Worm (Caenorhabditis elegans) whole organism, mixed stage, embryonic: ENCODE measurements around the gene T26E4.9.

Source experiments
- ces-1 ChIP-seq: fragments of 150-350 bp; optimal IDR thresholded peaks from 2 replicates; lab custom pipeline; 2014; ENCODE audit warnings: missing biosample characterization, missing genetic modification reagents, missing genetic modification characterization
- elt-1 ChIP-seq: sonication (generic microtip); optimal IDR thresholded peaks from 2 replicates; lab custom pipeline; 2017; ENCODE audit warnings: missing genetic modification characterization, mild to moderate bottlenecking, missing compliant biosample characterization, antibody characterized with exemption, moderate library complexity, borderline replicate concordance; ENCODE audit not compliant: insufficient read depth
- elt-3 ChIP-seq: fragments of 150-350 bp; optimal IDR thresholded peaks from 2 replicates; lab custom pipeline; 2014; ENCODE audit warnings: missing biosample characterization, missing genetic modification characterization
- lsy-2 ChIP-seq: fragments of 150-350 bp; optimal IDR thresholded peaks from 2 replicates; lab custom pipeline; 2014; ENCODE audit warnings: missing biosample characterization, missing genetic modification characterization
- mep-1 ChIP-seq: fragments of 150-350 bp; optimal IDR thresholded peaks from 2 replicates; lab custom pipeline; 2017; ENCODE audit warnings: missing biosample characterization, missing genetic modification reagents, missing genetic modification characterization, inconsistent platforms
- mls-2 ChIP-seq: sonication (generic microtip); optimal IDR thresholded peaks from 2 replicates; lab custom pipeline; 2016; ENCODE audit warnings: mild to moderate bottlenecking, missing genetic modification characterization, moderate library complexity, missing compliant biosample characterization
- nhr-12 ChIP-seq: fragments of 150-350 bp; optimal IDR thresholded peaks from 2 replicates; lab custom pipeline; 2014; ENCODE audit warnings: missing biosample characterization, missing genetic modification characterization
- nhr-28 ChIP-seq: fragments of 150-350 bp; optimal IDR thresholded peaks from 2 replicates; lab custom pipeline; 2014; ENCODE audit warnings: missing biosample characterization, missing genetic modification characterization
- nhr-76 ChIP-seq: sonication (generic microtip); optimal IDR thresholded peaks from 2 replicates; lab custom pipeline; 2017; ENCODE audit warnings: missing biosample characterization, missing genetic modification characterization
- pha-4 ChIP-seq: fragments of 150-350 bp; optimal IDR thresholded peaks from 2 replicates; lab custom pipeline; 2018; ENCODE audit warnings: missing biosample characterization, missing genetic modification reagents, missing genetic modification characterization
- unc-120 ChIP-seq: sonication (generic microtip); optimal IDR thresholded peaks from 2 replicates; lab custom pipeline; 2017; ENCODE audit warnings: missing genetic modification characterization, missing compliant biosample characterization; ENCODE audit not compliant: poor library complexity, severe bottlenecking
- unc-62 ChIP-seq: fragments of 150-350 bp; optimal IDR thresholded peaks from 2 replicates; lab custom pipeline; 2014; ENCODE audit warnings: missing biosample characterization, missing genetic modification reagents, missing genetic modification characterization
- zip-8 ChIP-seq: fragments of 150-350 bp; optimal IDR thresholded peaks from 2 replicates; lab custom pipeline; 2014; ENCODE audit warnings: missing biosample characterization, missing genetic modification characterization
- ztf-11 ChIP-seq: fragments of 150-350 bp; optimal IDR thresholded peaks from 2 replicates; lab custom pipeline; 2014; ENCODE audit warnings: missing biosample characterization, missing genetic modification characterization

- TF ChIP-seq nhr-76 (tag; lab: Kevin White, UChicago): no peak
- no peak for TF ChIP-seq unc-120 (tag; lab: Kevin White, UChicago)
- no peak for TF ChIP-seq elt-1 (tag; lab: Kevin White, UChicago)
- no peak for TF ChIP-seq pha-4 (tag; lab: Kevin White, UChicago)
- no peak for TF ChIP-seq zip-8 (tag; lab: Kevin White, UChicago)
- TF ChIP-seq mls-2 (tag; lab: Kevin White, UChicago): no peak
- TF ChIP-seq mep-1 (tag; lab: Kevin White, UChicago): no peak
- no peak for TF ChIP-seq lsy-2 (tag; lab: Kevin White, UChicago)
- TF ChIP-seq nhr-12: no peak
- TF ChIP-seq ztf-11 (tag; lab: Kevin White, UChicago): no peak
- no peak for TF ChIP-seq elt-3 (tag; lab: Kevin White, UChicago)
- TF ChIP-seq nhr-28 (tag; lab: Kevin White, UChicago): no peak
- TF ChIP-seq ces-1 (GFP tag; lab: Kevin White, UChicago): no peak
- no peak for TF ChIP-seq unc-62 (GFP tag; lab: Kevin White, UChicago)
These were observed 29.1 kb upstream of the T26E4.9 start, which contains the start of gene srbc-56 for ce11 chrV:15831586-15831985.
